Fruit fly (Drosophila melanogaster) whole organism, larva: ENCODE results near the gene mAcon1.

Experiments used
- noc ChIP-seq: fragments of 200-800 bp; sonication (Bioruptor generic); optimal IDR thresholded peaks from 3 replicates; lab custom pipeline; 2019; ENCODE audit warnings: missing biosample characterization, mild to moderate bottlenecking, missing genetic modification characterization, moderate library complexity

mAcon1 gene

DNA sequence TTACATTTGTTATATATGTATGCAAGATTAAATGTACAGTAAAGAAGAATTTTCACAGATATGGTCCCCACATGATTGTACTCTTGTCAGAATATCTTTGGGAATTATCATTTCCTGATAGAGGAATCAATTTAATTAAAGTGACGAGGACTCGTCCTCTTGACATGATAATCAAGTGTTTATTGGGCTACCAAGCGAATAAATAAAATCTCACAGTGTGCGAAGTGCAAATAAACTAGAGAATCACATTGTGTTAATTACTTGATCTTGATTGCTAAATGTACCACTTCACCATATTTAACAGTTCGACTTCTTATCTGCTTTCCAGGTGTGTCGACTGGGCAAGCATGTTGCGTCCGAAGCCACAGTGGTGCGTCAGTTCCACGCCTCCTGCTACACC lies 1.5 kb downstream of the mAcon1 start:
- TF ChIP-seq noc = no peak

DNA sequence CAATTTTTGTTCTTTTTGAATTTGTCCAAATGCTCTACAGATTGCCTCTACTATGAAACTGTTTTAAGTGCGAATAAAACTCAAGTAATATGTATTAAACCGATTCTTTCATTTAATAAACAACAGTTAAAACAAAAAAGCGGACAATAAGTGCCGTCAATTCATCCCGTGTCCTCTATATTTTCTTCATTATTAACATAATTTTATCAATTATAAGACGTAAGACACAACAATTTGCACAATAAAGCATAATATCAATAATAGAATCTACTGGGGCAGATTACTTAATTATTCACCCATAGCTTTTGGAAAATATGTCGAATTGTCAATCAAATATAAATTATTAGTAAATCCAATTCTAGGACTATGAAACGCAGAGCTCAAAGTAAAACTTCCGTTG lies 4.6 kb downstream of the mAcon1 start, which contains the start of gene CG31627:
Gene CG31627, plus strand, starts transcription at position 301 of the 400 bp plus-strand sequence.
- no peak for TF ChIP-seq noc

DNA sequence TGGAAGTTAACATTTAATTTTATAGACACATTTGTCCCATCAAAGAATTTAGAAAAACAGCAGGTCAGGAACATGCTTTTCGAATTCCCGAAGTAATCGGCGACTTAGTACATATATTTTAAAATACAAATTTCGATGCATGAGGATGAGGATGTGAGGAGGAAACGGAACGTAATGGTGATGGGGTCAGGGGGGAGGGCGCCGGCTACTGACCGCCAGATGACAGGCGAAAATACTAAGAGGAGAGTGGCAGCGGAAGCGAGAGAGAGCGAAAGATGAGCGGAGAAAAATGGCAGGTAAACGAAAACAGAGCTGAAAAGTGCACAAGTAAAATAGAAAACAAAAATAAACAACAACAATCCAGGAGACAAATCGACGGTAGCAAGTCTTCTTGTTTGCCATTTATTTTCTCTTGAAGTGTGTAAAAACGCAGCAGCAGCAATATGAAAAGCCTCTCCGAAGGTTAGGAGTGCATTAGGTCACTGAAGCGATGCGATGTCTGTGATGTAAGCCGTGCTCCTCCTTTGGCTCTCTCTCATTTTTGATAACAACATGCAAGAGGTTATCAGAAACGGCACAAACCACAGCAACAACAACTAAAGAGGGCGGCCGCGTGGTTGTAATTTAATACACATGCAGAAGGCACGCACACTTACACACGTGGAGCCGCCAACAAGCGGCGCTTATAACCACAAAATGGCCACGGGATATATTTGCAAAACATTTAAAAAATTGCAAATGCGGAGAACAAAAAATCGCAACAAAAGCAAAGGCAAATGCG lies 10.3 kb downstream of the mAcon1 start:
- TF ChIP-seq noc = no peak

- TF ChIP-seq noc = no peak
Measured at dm6 chr2L:21179217-21179520, 10.8 kb downstream of the mAcon1 start.

dm6 chr2L:21179615-21180031 lies 11.3 kb downstream of the mAcon1 start, which contains the start of the genes bur and Mcm10:
bur (minus strand) TSS chr2L:21179683.
Mcm10 (plus strand) TSS chr2L:21179933.
- no peak for TF ChIP-seq noc

dm6 chr2L:21187753-21188152 lies 19.4 kb downstream of the mAcon1 start:
- TF ChIP-seq noc = no peak

- no peak for TF ChIP-seq noc
Measured at dm6 chr2L:21189273-21189781, 21.0 kb downstream of the mAcon1 start.

DNA sequence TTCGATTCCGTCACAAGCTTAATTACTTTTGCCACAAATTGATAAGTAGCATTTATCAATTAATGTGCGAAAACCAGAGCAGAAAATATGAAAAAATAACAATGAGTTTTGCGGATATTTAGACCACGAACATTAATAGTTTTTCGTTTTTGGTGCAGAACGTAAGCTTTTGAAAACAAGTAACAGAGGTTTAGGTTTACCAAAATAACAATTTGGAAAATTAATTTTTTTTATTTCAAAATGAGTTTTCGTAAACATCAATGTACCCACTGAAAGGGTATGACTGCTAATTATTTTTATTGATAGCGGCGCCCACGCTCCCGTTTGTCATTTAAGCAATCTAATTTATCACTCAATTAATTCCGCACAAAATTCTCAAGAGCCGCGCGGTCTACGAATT lies 27.0 kb downstream of the mAcon1 start:
- TF ChIP-seq noc = peak; percentile 48

- peak; percentile 67 for TF ChIP-seq noc
Measured at dm6 chr2L:21196511-21196910, 28.1 kb downstream of the mAcon1 start.

DNA sequence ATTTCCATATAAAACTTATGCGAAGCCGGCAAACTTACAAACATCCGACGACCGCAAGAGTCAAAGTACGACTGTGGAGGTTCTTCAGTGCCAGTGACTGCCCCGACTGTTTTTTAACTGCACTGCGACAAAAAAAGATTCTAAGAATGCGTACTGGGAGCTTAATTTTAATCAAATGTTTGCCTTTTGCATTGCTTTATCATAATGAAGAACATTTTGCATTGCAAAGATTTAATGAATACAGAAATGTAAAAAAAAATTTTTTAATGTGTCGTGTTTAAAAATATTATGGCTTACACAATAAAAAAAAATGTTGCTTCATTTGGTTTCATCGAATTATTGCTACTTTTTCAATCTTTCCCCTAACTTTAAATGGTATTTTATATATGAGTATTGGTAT lies 28.8 kb downstream of the mAcon1 start:
- no peak for TF ChIP-seq noc

- no peak for TF ChIP-seq noc
Measured at dm6 chr2L:21198633-21199264, 30.4 kb downstream of the mAcon1 start, which contains the start of gene Ret. Ret (minus strand) TSS chr2L:21198762.

- no peak for TF ChIP-seq noc
Measured at dm6 chr2L:21200275-21200674, 31.9 kb downstream of the mAcon1 start, which contains the start of gene CG31624. CG31624 (minus strand) TSS chr2L:21200375.

DNA sequence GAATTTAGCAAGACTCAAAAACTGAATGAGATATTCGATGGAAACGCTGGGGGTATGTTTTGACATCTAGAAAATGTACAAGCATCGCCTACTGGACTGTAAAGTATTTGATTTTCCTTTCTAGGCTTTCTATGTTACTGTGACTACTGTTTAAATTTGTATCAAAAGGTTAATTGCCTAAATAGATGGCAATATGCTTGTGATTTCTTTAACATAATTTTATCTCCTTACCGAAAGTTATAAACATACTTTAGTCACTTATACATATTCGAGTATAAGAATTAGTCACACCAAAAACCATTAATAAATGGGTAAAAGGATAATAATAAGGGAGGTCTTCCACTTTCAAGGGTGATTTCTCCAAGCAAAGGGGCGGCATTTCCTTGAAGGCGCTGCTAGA lies 34.3 kb downstream of the mAcon1 start, which contains the start of gene CG31988:
Gene CG31988, minus strand, starts transcription at position 101 of the 400 bp plus-strand sequence.
- TF ChIP-seq noc = no peak

dm6 chr2L:21206193-21206592 lies 37.8 kb downstream of the mAcon1 start, which contains the start of gene clumsy:
clumsy (plus strand) TSS chr2L:21206493.
- TF ChIP-seq noc = no peak

DNA sequence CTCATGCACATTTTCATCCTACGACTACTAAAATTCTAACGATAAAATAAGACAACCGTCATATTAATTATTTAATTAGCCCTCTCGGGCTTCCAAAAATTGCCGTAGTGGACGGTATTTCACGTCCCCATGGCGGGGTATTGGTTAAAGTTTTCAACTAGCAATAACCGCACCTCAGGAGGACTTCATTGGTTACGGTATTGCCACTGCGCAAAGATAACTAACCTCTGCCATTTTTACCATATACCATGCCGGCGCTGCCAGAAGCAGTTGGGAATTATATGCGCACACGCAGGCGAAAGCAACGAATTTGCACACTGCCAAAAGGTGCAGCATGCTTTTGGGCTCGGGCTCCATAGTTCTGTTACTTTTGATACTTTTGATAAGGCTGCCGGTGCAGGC lies 46.6 kb downstream of the mAcon1 start:
- no peak for TF ChIP-seq noc

- TF ChIP-seq noc = peak; percentile 24
Measured at dm6 chr2L:21218240-21218911, 50.0 kb downstream of the mAcon1 start, which contains the start of gene CG8679. CG8679 (minus strand) TSS chr2L:21218544.

- TF ChIP-seq noc = no peak
Measured at dm6 chr2L:21218912-21219246, 50.5 kb downstream of the mAcon1 start.
